Worm (Caenorhabditis elegans) whole organism, L1 larva: ENCODE results near the gene Y69H2.15.

Experiments used
- egl-27 ChIP-seq, 2 experiments: fragments of 150-350 bp in 1 of 2; sonication (generic microtip); optimal IDR thresholded peaks; 3 replicates each; lab custom pipeline; 2017 to 2018; ENCODE audit warnings: missing biosample characterization in 2 of 2, missing genetic modification characterization in 2 of 2, missing genetic modification reagents in 2 of 2
- grh-1 ChIP-seq: fragments of 200-800 bp; sonication (Bioruptor generic); IDR thresholded peaks from 2 replicates; pipeline ENCODE4 v1.3.6; 2022; ENCODE audit warnings: missing genetic modification reagents, missing genetic modification characterization, missing compliant biosample characterization
- lin-15B ChIP-seq: fragments of 150-350 bp; sonication (generic microtip); optimal IDR thresholded peaks from 3 replicates; lab custom pipeline; 2014; ENCODE audit warnings: missing biosample characterization, missing genetic modification characterization
- lin-35 ChIP-seq, 2 experiments: fragments of 150-350 bp; optimal IDR thresholded peaks; 2 replicates each; lab custom pipeline; 2014; ENCODE audit warnings: missing biosample characterization in 2 of 2, missing genetic modification characterization in 2 of 2, missing genetic modification reagents in 2 of 2
- nhr-85 ChIP-seq: sonication (generic microtip); peaks from one replicate; lab custom pipeline; 2016; ENCODE audit warnings: missing genetic modification characterization, inconsistent platforms, missing compliant biosample characterization
- snpc-4 ChIP-seq: fragments of 150-350 bp; optimal IDR thresholded peaks from 2 replicates; lab custom pipeline; 2014; ENCODE audit warnings: missing biosample characterization, missing genetic modification characterization

- TF ChIP-seq nhr-85 = no peak
- no peak for TF ChIP-seq snpc-4 (tag; lab: Kevin White, UChicago)
- TF ChIP-seq grh-1 (GFP tag; lab: Robert Waterston, UW) = no peak
- TF ChIP-seq lin-35 (GFP tag; optimal IDR thresholded peaks at IDR 0.05; lab: Kevin White, UChicago) = no peak
- TF ChIP-seq egl-27 (tag; optimal IDR thresholded peaks at IDR 0.05; lab: Kevin White, UChicago) = no peak
- TF ChIP-seq lin-15B (tag; lab: Kevin White, UChicago) = no peak
Observed at ce11 chrV:18670017-18670416, 43.4 kb upstream of the Y69H2.15 start, which contains the start of gene Y69H2.10.
